In genomic region chrIII:4186751-4187309, ce11 we compare ENCODE assay signal across 6 worm cellular contexts.
TF ChIP-seq lines count a peak whose summit lies in the region.

lars-1 (minus strand) TSS chrIII:4186801.

TF ChIP-seq in whole organism, L1 larva, 84 proteins besides CTCF, POLR2A, EP300 and RAD21 (continues in another document):
- TF ChIP-seq dsc-1 (tag; optimal IDR thresholded peaks at IDR 0.05; lab: Kevin White, UChicago) (no peak), nhr-237 (tag; optimal IDR thresholded peaks at IDR 0.05; lab: Kevin White, UChicago) (no peak), lin-14 (GFP tag; optimal IDR thresholded peaks at IDR 0.05; lab: Kevin White, UChicago) (no peak), ceh-88 (GFP tag; IDR thresholded peaks at IDR 0.05; lab: Robert Waterston, UW) (no peak), aly-2 (tag; optimal IDR thresholded peaks at IDR 0.05; lab: Kevin White, UChicago) (no peak), nhr-20 (tag; optimal IDR thresholded peaks at IDR 0.05; lab: Kevin White, UChicago) (no peak), lin-15B (tag; optimal IDR thresholded peaks at IDR 0.05; lab: Kevin White, UChicago) (no peak), C16A3.4 (tag; optimal IDR thresholded peaks at IDR 0.05; lab: Kevin White, UChicago) (no peak), tbx-2 (tag; optimal IDR thresholded peaks at IDR 0.05; lab: Kevin White, UChicago) (no peak), lsy-2 (tag; optimal IDR thresholded peaks at IDR 0.05; lab: Kevin White, UChicago) (peak in 1 of 2 experiments; percentile 29), swsn-7 (tag; optimal IDR thresholded peaks at IDR 0.05; lab: Kevin White, UChicago) (no peak), sup-37 (GFP tag; optimal IDR thresholded peaks at IDR 0.05; lab: Kevin White, UChicago) (no peak), ets-5 (GFP tag; IDR thresholded peaks at IDR 0.05; lab: Robert Waterston, UW) (no peak), unc-98 (GFP tag; IDR thresholded peaks at IDR 0.05; lab: Robert Waterston, UW) (no peak), nhr-12 (tag; optimal IDR thresholded peaks at IDR 0.05; lab: Kevin White, UChicago) (no peak), dpl-1 (GFP tag; optimal IDR thresholded peaks at IDR 0.05; lab: Kevin White, UChicago) (peak in 1 of 3 experiments; percentile 10)

TF ChIP-seq in whole organism, L2 larva, 48 proteins besides CTCF, POLR2A, EP300 and RAD21:
- TF ChIP-seq lsy-2 (tag; optimal IDR thresholded peaks at IDR 0.05; lab: Kevin White, UChicago) (peak in 1 of 2 experiments; percentile 12), snpc-4 (tag; optimal IDR thresholded peaks at IDR 0.05; lab: Kevin White, UChicago) (no peak), crh-2 (tag; optimal IDR thresholded peaks at IDR 0.05; lab: Kevin White, UChicago) (peak; percentile 21), C34F6.9 (tag; optimal IDR thresholded peaks at IDR 0.05; lab: Kevin White, UChicago) (peak; percentile 30)

TF ChIP-seq in whole organism, L3 larva, 47 proteins besides CTCF, POLR2A, EP300 and RAD21:
- TF ChIP-seq ztf-4 (tag; optimal IDR thresholded peaks at IDR 0.05; lab: Kevin White, UChicago), result no peak
- TF ChIP-seq lin-39 (tag; optimal IDR thresholded peaks at IDR 0.05; lab: Kevin White, UChicago), result no peak
- TF ChIP-seq unc-39 (tag; optimal IDR thresholded peaks at IDR 0.05; lab: Kevin White, UChicago), result no peak
- TF ChIP-seq lsy-12 (tag; optimal IDR thresholded peaks at IDR 0.05; lab: Kevin White, UChicago), result no peak
- TF ChIP-seq snpc-4 (tag; optimal IDR thresholded peaks at IDR 0.05; lab: Kevin White, UChicago), result no peak
- no peak for TF ChIP-seq elt-3 (tag; optimal IDR thresholded peaks at IDR 0.05; lab: Kevin White, UChicago)
- no peak for TF ChIP-seq skn-1 (tag; optimal IDR thresholded peaks at IDR 0.05; lab: Kevin White, UChicago)
- TF ChIP-seq hmg-11 (tag; optimal IDR thresholded peaks at IDR 0.05; lab: Kevin White, UChicago), result peak; percentile 17
- peak; percentile 49 for TF ChIP-seq lin-15B (tag; optimal IDR thresholded peaks at IDR 0.05; lab: Kevin White, UChicago)
- no peak for TF ChIP-seq eor-1 (tag; optimal IDR thresholded peaks at IDR 0.05; lab: Kevin White, UChicago)
- peak; percentile 49 for TF ChIP-seq ceh-28 (tag; optimal IDR thresholded peaks at IDR 0.05; lab: Kevin White, UChicago)
- no peak for TF ChIP-seq elt-2 (tag; optimal IDR thresholded peaks at IDR 0.05; lab: Kevin White, UChicago)
- peak; percentile 22 for TF ChIP-seq nfya-1 (tag; optimal IDR thresholded peaks at IDR 0.05; lab: Kevin White, UChicago; ENCODE audit: insufficient read depth)

TF ChIP-seq in whole organism, L4 larva, 104 proteins besides CTCF, POLR2A, EP300 and RAD21:
- TF ChIP-seq mes-2 (tag; optimal IDR thresholded peaks at IDR 0.05; lab: Kevin White, UChicago; ENCODE audit: poor library complexity, severe bottlenecking) (peak; percentile 68), spr-3 (GFP tag; optimal IDR thresholded peaks at IDR 0.05; lab: Kevin White, UChicago) (no peak), ceh-28 (tag; optimal IDR thresholded peaks at IDR 0.05; lab: Kevin White, UChicago) (peak; percentile 60), T20F7.1 (GFP tag; optimal IDR thresholded peaks at IDR 0.05; lab: Kevin White, UChicago) (no peak)

TF ChIP-seq in whole organism, midembryonic, 9 proteins besides CTCF, POLR2A, EP300 and RAD21:
- TF ChIP-seq cog-1 (tag; optimal IDR thresholded peaks at IDR 0.05; lab: Kevin White, UChicago) (no peak), T22C8.4 (GFP tag; IDR thresholded peaks at IDR 0.05; lab: Robert Waterston, UW) (0 out of 2 replicates have a peak, but pooled peaks have one; percentile 19)

TF ChIP-seq in whole organism, young adult, 124 proteins besides CTCF, POLR2A, EP300 and RAD21:
- peak; percentile 87 to 92 for TF ChIP-seq let-607 (tag; optimal IDR thresholded peaks at IDR 0.05; lab: Kevin White, UChicago)
- TF ChIP-seq nhr-80 (tag; optimal IDR thresholded peaks at IDR 0.05; lab: Kevin White, UChicago), result peak; percentile 48
- TF ChIP-seq madf-8 (GFP tag; conservative IDR thresholded peaks at IDR 0.05; lab: Robert Waterston, UW), result no peak
TF ChIP-seq in whole organism, young adult: peak in this region for 2.
